Worm (Caenorhabditis elegans): Measurements from ENCODE around the gene C15B12.8.

Gene C15B12.8

DNA sequence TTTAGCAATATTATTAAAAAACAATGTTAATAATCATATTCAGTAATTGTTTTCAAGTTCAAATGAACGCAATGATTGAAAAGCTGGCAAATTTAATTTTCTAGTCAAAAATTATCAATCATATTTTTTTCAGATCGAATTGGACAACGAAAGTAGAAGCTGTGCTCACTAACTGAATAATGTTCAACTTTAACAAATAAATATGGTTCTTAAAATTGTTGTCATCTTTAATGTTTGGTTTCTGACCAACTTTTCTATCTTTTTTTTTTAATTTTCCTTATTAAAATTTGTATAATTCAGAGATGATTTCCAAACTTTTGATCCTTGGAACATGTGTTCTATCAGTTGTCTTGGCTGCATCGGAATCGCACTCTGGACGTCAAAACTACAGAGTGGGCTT, 37.9 kb downstream of the C15B12.8 start, which contains the start of gene ttr-35 (continued):
- TF ChIP-seq lsl-1 (GFP tag; optimal IDR thresholded peaks at IDR 0.05) (no peak), let-526 (GFP tag; IDR thresholded peaks at IDR 0.05) (no peak), B0035.1 (tag; optimal IDR thresholded peaks at IDR 0.05) (no peak), snpc-1.1 (tag; optimal IDR thresholded peaks at IDR 0.05; ENCODE audit: insufficient read depth) (no peak)

DNA sequence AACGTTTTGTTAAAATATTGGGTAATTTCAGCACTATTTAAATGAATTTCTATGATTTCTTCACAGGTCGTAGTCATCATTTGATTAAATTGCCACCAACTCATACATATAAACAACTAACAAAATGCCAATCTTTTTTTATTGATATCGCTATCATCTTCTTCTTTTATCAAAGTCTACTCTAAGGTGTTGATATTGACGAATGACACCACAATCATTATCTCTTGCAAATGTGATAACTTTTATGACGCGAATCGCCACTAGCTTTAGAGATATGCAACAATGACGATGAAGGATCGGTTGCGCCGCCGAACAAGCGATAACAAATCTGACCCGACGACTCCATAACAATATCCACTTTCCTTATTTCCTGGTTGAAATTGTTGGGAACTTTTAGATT, 40.4 kb downstream of the C15B12.8 start:
- no peak for TF ChIP-seq ama-1 (optimal IDR thresholded peaks at IDR 0.05)
- TF ChIP-seq ama-1 (GFP tag; optimal IDR thresholded peaks at IDR 0.05), result no peak
- peak; percentile 41 for TF ChIP-seq nhr-80 (tag; optimal IDR thresholded peaks at IDR 0.05)
- TF ChIP-seq let-607 (tag; optimal IDR thresholded peaks at IDR 0.05), result peak in 1 of 2 experiments; percentile 41

DNA sequence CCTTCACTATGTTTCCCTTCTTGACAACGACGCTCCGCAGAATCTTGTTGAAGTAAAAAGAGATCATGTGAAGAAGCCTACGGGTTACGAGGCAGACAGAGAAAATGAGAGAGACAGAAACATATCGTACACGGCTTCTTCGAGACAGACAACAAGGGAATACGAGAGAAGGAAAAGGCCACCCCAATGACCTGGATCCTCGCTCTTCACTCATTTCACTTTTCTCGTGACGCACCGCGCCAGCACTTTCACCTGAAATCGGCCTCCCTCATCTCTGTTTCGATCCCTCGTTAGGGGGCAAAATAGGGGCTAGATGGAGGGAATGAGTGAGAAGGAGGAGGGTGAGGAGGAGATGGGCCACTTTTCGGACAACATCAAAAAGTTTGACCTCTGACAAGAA, 41.2 kb downstream of the C15B12.8 start:
- TF ChIP-seq aptf-3 (GFP tag; IDR thresholded peaks at IDR 0.05) (0 out of 2 replicates have a peak, but pooled peaks have one; percentile 59), madf-3 (GFP tag; IDR thresholded peaks at IDR 0.05) (0 out of 2 replicates have a peak, but pooled peaks have one; percentile 38), somi-1 (GFP tag; optimal IDR thresholded peaks at IDR 0.05) (no peak)

DNA sequence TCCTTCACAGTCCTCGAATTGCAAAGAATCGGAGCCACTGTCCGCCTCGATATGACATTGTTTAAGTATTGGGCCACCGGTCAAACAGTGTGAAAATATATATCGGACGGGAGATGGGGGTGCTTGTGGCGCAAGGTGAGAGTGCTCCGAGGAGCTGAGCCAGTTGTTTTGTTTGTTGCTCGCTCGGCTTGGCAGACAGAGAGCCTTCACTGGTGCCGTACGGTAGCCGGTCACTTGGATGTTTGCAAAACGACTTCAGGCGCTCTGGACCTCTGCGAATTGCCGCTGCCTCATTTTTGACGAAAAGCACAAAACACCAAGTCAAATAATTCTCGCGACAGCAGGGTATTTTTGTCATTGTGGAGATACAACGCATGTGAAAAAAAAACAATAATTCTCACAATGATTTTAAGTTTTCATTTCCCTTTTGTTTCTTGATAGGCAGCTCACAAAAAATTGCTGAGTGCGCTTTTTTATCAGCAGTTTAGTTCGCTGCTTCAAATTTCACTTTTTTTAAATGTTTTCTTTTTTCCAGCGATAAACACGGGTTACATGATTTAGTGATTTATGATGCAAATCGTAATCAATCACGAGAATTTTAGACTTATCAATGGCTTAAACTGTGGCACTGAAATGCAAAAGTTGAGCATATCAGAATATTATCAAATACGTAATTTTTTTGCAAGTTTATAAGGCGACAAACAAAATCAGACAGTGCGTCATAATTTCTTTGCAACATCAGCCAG, 43.1 kb downstream of the C15B12.8 start:
- no peak for TF ChIP-seq ekl-4 (GFP tag; IDR thresholded peaks at IDR 0.05)
- TF ChIP-seq F57C9.4 (tag; optimal IDR thresholded peaks at IDR 0.05), result no peak
- TF ChIP-seq snpc-1.3 (tag; optimal IDR thresholded peaks at IDR 0.05; ENCODE audit: insufficient read depth), result no peak
- TF ChIP-seq attf-5 (GFP tag; optimal IDR thresholded peaks at IDR 0.05), result no peak
- no peak for TF ChIP-seq Y67H2A.10 (GFP tag; conservative IDR thresholded peaks at IDR 0.05)
- TF ChIP-seq zfh-2 (GFP tag; conservative IDR thresholded peaks at IDR 0.05), result peak; percentile 74
- TF ChIP-seq ceh-100 (GFP tag; IDR thresholded peaks at IDR 0.05), result no peak
- no peak for TF ChIP-seq K12H6.12 (tag; optimal IDR thresholded peaks at IDR 0.05)
- TF ChIP-seq repo-1 (tag; optimal IDR thresholded peaks at IDR 0.05), result no peak
- TF ChIP-seq tbp1 (GFP tag; optimal IDR thresholded peaks at IDR 0.05), result no peak
- no peak for TF ChIP-seq ceh-79 (tag; optimal IDR thresholded peaks at IDR 0.05)
- peak; percentile 81 for TF ChIP-seq nhr-80 (tag; optimal IDR thresholded peaks at IDR 0.05)
- TF ChIP-seq cebp-1 (GFP tag; IDR thresholded peaks at IDR 0.05), result no peak
- TF ChIP-seq cebp-1 (tag; optimal IDR thresholded peaks at IDR 0.05), result peak; percentile 32
- no peak for TF ChIP-seq ztf-25 (GFP tag; IDR thresholded peaks at IDR 0.05)
- TF ChIP-seq atf-7 (tag; optimal IDR thresholded peaks at IDR 0.05), result no peak
- TF ChIP-seq let-607 (tag; optimal IDR thresholded peaks at IDR 0.05), result peak in 1 of 2 experiments; percentile 46
- no peak for TF ChIP-seq T26A5.8 (tag; optimal IDR thresholded peaks at IDR 0.05)
- no peak for TF ChIP-seq snpc-3.4 (tag; optimal IDR thresholded peaks at IDR 0.05)

DNA sequence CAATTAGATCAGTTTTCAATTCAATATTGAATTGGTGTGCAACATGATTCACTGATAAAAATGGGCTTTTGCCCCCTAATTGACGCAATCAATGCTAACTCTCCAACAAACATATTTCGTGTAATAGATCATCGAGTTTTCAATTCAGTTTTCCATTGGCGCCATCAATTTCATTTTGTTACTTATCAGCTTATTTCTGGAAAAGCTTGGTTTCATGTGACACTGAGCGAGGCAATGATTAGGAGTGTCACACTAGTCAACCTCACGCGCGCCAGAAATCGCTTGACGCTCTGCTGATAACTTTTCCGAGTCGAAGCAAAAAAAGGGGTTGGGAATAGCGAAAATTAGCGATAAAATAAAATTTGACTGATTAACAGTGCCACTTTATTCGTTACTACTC, 44.5 kb downstream of the C15B12.8 start, which contains the start of gene ets-4:
Gene ets-4, plus strand, starts transcription at position 347 of the 400 bp plus-strand sequence.
- peak; percentile 97 for TF ChIP-seq ets-4 (GFP tag; optimal IDR thresholded peaks at IDR 0.05)
- TF ChIP-seq unc-62 (GFP tag; optimal IDR thresholded peaks at IDR 0.05), result peak; percentile 70
- TF ChIP-seq hmg-20 (GFP tag; IDR thresholded peaks at IDR 0.05), result no peak
- TF ChIP-seq nhr-120 (GFP tag; IDR thresholded peaks at IDR 0.05), result no peak
- no peak for TF ChIP-seq ceh-100 (GFP tag; IDR thresholded peaks at IDR 0.05)
- TF ChIP-seq F39B2.1 (GFP tag; IDR thresholded peaks at IDR 0.05), result no peak
- 0 out of 2 replicates have a peak, but pooled peaks have one; percentile 32 for TF ChIP-seq B0336.3 (GFP tag; IDR thresholded peaks at IDR 0.05)
- TF ChIP-seq attf-3 (GFP tag; conservative IDR thresholded peaks at IDR 0.05), result no peak
- no peak for TF ChIP-seq madf-8 (GFP tag; conservative IDR thresholded peaks at IDR 0.05)
- no peak for TF ChIP-seq snpc-4 (GFP tag; optimal IDR thresholded peaks at IDR 0.05)
- peak in 1 of 4 experiments; percentile 13 for TF ChIP-seq snpc-4 (tag; optimal IDR thresholded peaks at IDR 0.05)
- TF ChIP-seq ztf-22 (GFP tag; optimal IDR thresholded peaks at IDR 0.05), result peak; percentile 41
- no peak for TF ChIP-seq zfh-2 (GFP tag; conservative IDR thresholded peaks at IDR 0.05)
- peak; percentile 5 for TF ChIP-seq tbp1 (GFP tag; optimal IDR thresholded peaks at IDR 0.05)
- TF ChIP-seq Y67H2A.10 (GFP tag; conservative IDR thresholded peaks at IDR 0.05), result no peak
- TF ChIP-seq ekl-4 (GFP tag; IDR thresholded peaks at IDR 0.05), result no peak
- 0 out of 2 replicates have a peak, but pooled peaks have one; percentile 18 for TF ChIP-seq F37B4.10 (GFP tag; IDR thresholded peaks at IDR 0.05)
- TF ChIP-seq dox-1 (GFP tag; IDR thresholded peaks at IDR 0.05), result no peak

All from whole organism, young adult.